Fruit fly (Drosophila melanogaster) whole organism, embryonic: ENCODE measurements around the gene mRpS2.

Experiments
- CG10565 ChIP-seq: fragments of 200-800 bp; sonication (Bioruptor generic); optimal IDR thresholded peaks from 3 replicates; lab custom pipeline; 2016; ENCODE audit warnings: missing biosample characterization, mild to moderate bottlenecking, missing genetic modification characterization
- CG11398 ChIP-seq: fragments of 200-800 bp; sonication (Bioruptor generic); optimal IDR thresholded peaks from 2 replicates; lab custom pipeline; 2016; ENCODE audit warnings: missing biosample characterization, missing genetic modification characterization
- CG12942 ChIP-seq: fragments of 200-800 bp; sonication (Bioruptor generic); optimal IDR thresholded peaks from 3 replicates; lab custom pipeline; 2016; ENCODE audit warnings: missing biosample characterization, missing genetic modification characterization
- CG13894 ChIP-seq: fragments of 200-800 bp; sonication (Bioruptor generic); optimal IDR thresholded peaks from 3 replicates; lab custom pipeline; 2018; ENCODE audit warnings: missing biosample characterization, mild to moderate bottlenecking, missing genetic modification characterization, moderate library complexity
- CG14667 ChIP-seq: fragments of 200-800 bp; sonication (Bioruptor generic); IDR thresholded peaks from 2 replicates; pipeline ENCODE4 v1.3.6; 2022; ENCODE audit warnings: missing biosample characterization, missing genetic modification characterization
- CG17385 ChIP-seq: fragments of 200-800 bp; sonication (Bioruptor generic); optimal IDR thresholded peaks from 3 replicates; lab custom pipeline; 2018; ENCODE audit warnings: missing biosample characterization, mild to moderate bottlenecking, missing genetic modification characterization
- CG18011 ChIP-seq: fragments of 200-800 bp; sonication (Bioruptor generic); optimal IDR thresholded peaks from 2 replicates; lab custom pipeline; 2017; ENCODE audit warnings: missing biosample characterization, missing genetic modification characterization, mild to moderate bottlenecking, moderate library complexity, missing genotype
- CG4730 ChIP-seq: fragments of 200-800 bp; sonication (Bioruptor generic); IDR thresholded peaks from 2 replicates; pipeline ENCODE4 v1.3.6; 2022; ENCODE audit warnings: missing biosample characterization, missing genetic modification characterization
- CG7556 ChIP-seq: fragments of 200-800 bp; sonication (Bioruptor generic); optimal IDR thresholded peaks from 2 replicates; lab custom pipeline; 2017; ENCODE audit warnings: missing biosample characterization, mild to moderate bottlenecking, missing genetic modification characterization
- CG7745 ChIP-seq: fragments of 200-800 bp; sonication (Bioruptor generic); optimal IDR thresholded peaks from 2 replicates; lab custom pipeline; 2018; ENCODE audit warnings: missing biosample characterization, mild to moderate bottlenecking, missing genetic modification characterization, moderate library complexity
- CG7928 ChIP-seq: fragments of 200-800 bp; sonication (Bioruptor generic); optimal IDR thresholded peaks from 2 replicates; lab custom pipeline; 2017; ENCODE audit warnings: missing biosample characterization, mild to moderate bottlenecking, missing genetic modification characterization
- CG8359 ChIP-seq: fragments of 200-800 bp; sonication (Bioruptor generic); optimal IDR thresholded peaks from 2 replicates; lab custom pipeline; 2017; ENCODE audit warnings: missing biosample characterization, mild to moderate bottlenecking, missing genetic modification characterization, borderline replicate concordance
- CG8944 ChIP-seq: fragments of 200-800 bp; sonication (Bioruptor generic); optimal IDR thresholded peaks from 3 replicates; lab custom pipeline; 2016; ENCODE audit warnings: missing biosample characterization, missing genetic modification characterization
- CG9609 ChIP-seq: fragments of 200-800 bp; sonication (Bioruptor generic); optimal IDR thresholded peaks from 3 replicates; lab custom pipeline; 2016; ENCODE audit warnings: missing biosample characterization, missing genetic modification characterization
- CG9797 ChIP-seq: fragments of 200-800 bp; sonication (Bioruptor generic); optimal IDR thresholded peaks from 3 replicates; lab custom pipeline; 2018; ENCODE audit warnings: missing biosample characterization, mild to moderate bottlenecking, missing genetic modification characterization
- CHES-1-like ChIP-seq: fragments of 200-800 bp; sonication (Bioruptor generic); optimal IDR thresholded peaks from 2 replicates; lab custom pipeline; 2016; ENCODE audit warnings: missing biosample characterization, missing genetic modification characterization
- Camta ChIP-seq: fragments of 200-800 bp; sonication (Bioruptor generic); optimal IDR thresholded peaks from 2 replicates; lab custom pipeline; 2016; ENCODE audit warnings: missing biosample characterization, missing genetic modification characterization
- D19B ChIP-seq: fragments of 200-800 bp; sonication (Bioruptor generic); optimal IDR thresholded peaks from 2 replicates; lab custom pipeline; 2017; ENCODE audit warnings: missing biosample characterization, mild to moderate bottlenecking, missing genetic modification characterization
- HmgZ ChIP-seq: fragments of 200-800 bp; sonication (Bioruptor generic); optimal IDR thresholded peaks from 2 replicates; lab custom pipeline; 2018; ENCODE audit warnings: missing biosample characterization, mild to moderate bottlenecking, missing genetic modification characterization
- NfI ChIP-seq: fragments of 200-800 bp; sonication (Bioruptor generic); optimal IDR thresholded peaks from 3 replicates; lab custom pipeline; 2018; ENCODE audit warnings: missing biosample characterization, mild to moderate bottlenecking, missing genetic modification characterization, moderate library complexity
- cato ChIP-seq: fragments of 200-800 bp; sonication (Bioruptor generic); optimal IDR thresholded peaks from 2 replicates; lab custom pipeline; 2016; ENCODE audit warnings: missing biosample characterization, missing genetic modification characterization, borderline replicate concordance
- dm ChIP-seq: fragments of 200-800 bp; sonication (Bioruptor generic); optimal IDR thresholded peaks from 3 replicates; lab custom pipeline; 2016; ENCODE audit warnings: missing biosample characterization, missing genetic modification characterization
- ewg ChIP-seq: fragments of 200-800 bp; sonication (Bioruptor generic); optimal IDR thresholded peaks from 3 replicates; lab custom pipeline; 2017; ENCODE audit warnings: mild to moderate bottlenecking, missing biosample characterization, missing genetic modification reagents, missing genetic modification characterization
- hkb ChIP-seq, 2 experiments: fragments of 200-800 bp in 1 of 2; fragments of >200 bp in 1 of 2; sonication (Bioruptor generic) in 1 of 2; IDR thresholded peaks in 1 of 2; optimal IDR thresholded peaks in 1 of 2; 2 replicates each; pipeline versions ENCODE4 v1.3.6 to Lab custom; 2017 to 2022; ENCODE audit warnings: missing biosample characterization in 1 of 2, missing genetic modification characterization in 1 of 2
- inv ChIP-seq: fragments of 200-800 bp; sonication (Bioruptor generic); IDR thresholded peaks from 2 replicates; pipeline ENCODE4 v1.3.6; 2022; ENCODE audit warnings: missing biosample characterization, missing genetic modification characterization; ENCODE audit not compliant: partially characterized antibody
- maf-S ChIP-seq: fragments of 200-800 bp; sonication (Bioruptor generic); optimal IDR thresholded peaks from 2 replicates; lab custom pipeline; 2016; ENCODE audit warnings: missing biosample characterization, missing genetic modification characterization
- mirr ChIP-seq: fragments of 200-800 bp; sonication (Bioruptor generic); optimal IDR thresholded peaks from 3 replicates; lab custom pipeline; 2018; ENCODE audit warnings: missing biosample characterization, mild to moderate bottlenecking, missing genetic modification characterization
- pan ChIP-seq, 4 experiments: fragments of >200 bp in 3 of 4; fragments of 200-800 bp in 1 of 4; sonication (Bioruptor generic) in 1 of 4; optimal IDR thresholded peaks in 3 of 4; IDR thresholded peaks in 1 of 4; 2 replicates each; pipeline versions ENCODE4 v1.3.6 to Lab custom; 2017 to 2022; ENCODE audit warnings: missing biosample characterization in 2 of 4, missing genetic modification characterization in 2 of 4, mixed read lengths in 1 of 4
- phol ChIP-seq: fragments of 200-800 bp; sonication (Bioruptor generic); optimal IDR thresholded peaks from 3 replicates; lab custom pipeline; 2018; ENCODE audit warnings: missing biosample characterization, mild to moderate bottlenecking, missing genetic modification characterization, moderate library complexity
- sc ChIP-seq, 3 experiments: fragments of >200 bp in 2 of 3; fragments of 200-800 bp in 1 of 3; sonication (Bioruptor generic) in 1 of 3; optimal IDR thresholded peaks; 2 replicates in 2 of 3; 3 replicates in 1 of 3; lab custom pipeline; 2017; ENCODE audit warnings: mild to moderate bottlenecking in 1 of 3, missing biosample characterization in 1 of 3, missing genetic modification characterization in 1 of 3, missing genetic modification reagents in 1 of 3
- sna ChIP-seq: fragments of 200-800 bp; sonication (Bioruptor generic); IDR thresholded peaks from 2 replicates; pipeline ENCODE4 v1.3.6; 2022; ENCODE audit warnings: missing biosample characterization, missing genetic modification characterization; ENCODE audit not compliant: partially characterized antibody
- tll ChIP-seq, 2 experiments: fragments of 200-800 bp in 1 of 2; fragments of >200 bp in 1 of 2; sonication (Bioruptor generic) in 1 of 2; optimal IDR thresholded peaks; 2 replicates each; lab custom pipeline; 2017 to 2019; ENCODE audit warnings: missing biosample characterization in 2 of 2, missing genetic modification characterization in 2 of 2, mild to moderate bottlenecking in 1 of 2, moderate library complexity in 1 of 2
- ttk ChIP-seq: fragments of 200-800 bp; sonication (Bioruptor generic); IDR thresholded peaks from 2 replicates; pipeline ENCODE4 v2.1.2; 2022; ENCODE audit warnings: missing biosample characterization, missing genetic modification characterization
- unc-4 ChIP-seq: fragments of 200-800 bp; sonication (Bioruptor generic); IDR thresholded peaks from 2 replicates; pipeline ENCODE4 v1.3.6; 2022; ENCODE audit warnings: missing biosample characterization, missing genetic modification characterization; ENCODE audit not compliant: partially characterized antibody
- z ChIP-seq: fragments of 200-800 bp; sonication (Bioruptor generic); IDR thresholded peaks from 3 replicates; pipeline ENCODE4 v1.3.6; 2022; ENCODE audit warnings: missing biosample characterization, missing genetic modification characterization

mRpS2 gene

DNA sequence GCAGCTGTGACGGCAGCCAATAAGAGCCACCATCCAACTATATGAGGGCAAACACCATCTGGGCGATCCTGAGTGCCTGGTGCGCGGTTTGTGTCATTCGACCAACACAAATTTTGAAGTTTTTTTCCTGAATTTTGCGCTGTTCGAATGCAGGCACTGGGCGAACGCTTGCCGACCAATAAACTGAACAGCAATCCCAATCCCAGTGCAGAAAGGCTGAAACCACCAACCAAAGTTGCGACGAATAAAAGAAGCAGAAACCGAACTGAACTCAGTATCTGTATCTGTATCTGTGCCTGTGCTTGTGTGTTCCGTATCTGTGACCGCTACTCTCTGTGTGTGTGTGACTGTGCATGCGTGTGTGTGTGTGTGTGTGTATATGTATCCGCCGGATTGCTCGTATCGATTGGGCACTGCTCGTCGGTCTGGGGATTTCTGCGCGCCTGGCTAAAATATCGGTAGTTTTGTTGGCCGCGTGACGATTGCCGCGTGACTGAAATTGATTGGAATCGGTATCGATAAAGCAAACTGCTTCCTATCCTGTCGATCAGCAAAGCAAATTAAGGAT lies 38.6 kb downstream of the mRpS2 start (continued):
- no peak for TF ChIP-seq CHES-1-like (GFP tag; lab: Kevin White, UChicago)
- TF ChIP-seq HmgZ (tag; lab: Kevin White, UChicago): peak; percentile 75
- no peak for TF ChIP-seq dm (GFP tag; lab: Kevin White, UChicago)
- peak in 1 of 2 experiments; percentile 67 for TF ChIP-seq sc (optimal IDR thresholded peaks at IDR 0.05; lab: Kevin White, UChicago)
- TF ChIP-seq sc (GFP tag; optimal IDR thresholded peaks at IDR 0.05; lab: Kevin White, UChicago): no peak
- no peak for TF ChIP-seq CG7556 (GFP tag; lab: Kevin White, UChicago)
- no peak for TF ChIP-seq tll (GFP tag; optimal IDR thresholded peaks at IDR 0.05; lab: Kevin White, UChicago)
- TF ChIP-seq hkb (optimal IDR thresholded peaks at IDR 0.05; lab: Kevin White, UChicago): no peak
- peak; percentile 31; the same call in 1 of the 2 replicates for TF ChIP-seq hkb (GFP tag; IDR thresholded peaks at IDR 0.05; lab: Robert Waterston, UW)
- TF ChIP-seq pan (optimal IDR thresholded peaks at IDR 0.05; lab: Kevin White, UChicago): no peak
- peak in 1 of 2 experiments; percentile 33 for TF ChIP-seq pan (GFP tag; optimal IDR thresholded peaks at IDR 0.05 in 1 of 2, IDR thresholded peaks at IDR 0.05 in 1 of 2)
- TF ChIP-seq phol: no peak
- peak; percentile 66 for TF ChIP-seq unc-4 (GFP tag; lab: Robert Waterston, UW)
- peak; percentile 84 for TF ChIP-seq sna (GFP tag; lab: Robert Waterston, UW)
- TF ChIP-seq CG13894 (tag; lab: Kevin White, UChicago): peak; percentile 93
- TF ChIP-seq CG7745: no peak
- no peak for TF ChIP-seq CG18011 (GFP tag; lab: Kevin White, UChicago)
- no peak for TF ChIP-seq CG9609 (GFP tag; lab: Kevin White, UChicago)
- TF ChIP-seq z (GFP tag; lab: Robert Waterston, UW): 0 out of 3 replicates have a peak, but pooled peaks have one; percentile 35
- peak; percentile 79 for TF ChIP-seq CG17385 (GFP tag; lab: Kevin White, UChicago)
- peak; percentile 72 for TF ChIP-seq mirr
- no peak for TF ChIP-seq CG11398 (GFP tag; lab: Kevin White, UChicago)
- TF ChIP-seq ttk (GFP tag; lab: Robert Waterston, UW): no peak
- no peak for TF ChIP-seq CG4730 (GFP tag; lab: Robert Waterston, UW)
- no peak for TF ChIP-seq maf-S (GFP tag; lab: Kevin White, UChicago)
- no peak for TF ChIP-seq CG12942 (GFP tag; lab: Kevin White, UChicago)
- TF ChIP-seq CG7928: no peak
- no peak for TF ChIP-seq ewg (GFP tag; lab: Kevin White, UChicago)
- TF ChIP-seq CG9797 (GFP tag; lab: Kevin White, UChicago): no peak
- no peak for TF ChIP-seq CG8359 (GFP tag; lab: Kevin White, UChicago)
- TF ChIP-seq inv (GFP tag; lab: Robert Waterston, UW): peak; percentile 58
- TF ChIP-seq NfI (GFP tag; lab: Kevin White, UChicago): peak; percentile 6
- TF ChIP-seq Camta: no peak
- no peak for TF ChIP-seq CG8944 (GFP tag; lab: Kevin White, UChicago)
- no peak for TF ChIP-seq cato (GFP tag; lab: Kevin White, UChicago)
- no peak for TF ChIP-seq CG14667 (GFP tag; lab: Robert Waterston, UW)
- TF ChIP-seq D19B (GFP tag; lab: Kevin White, UChicago): no peak
- TF ChIP-seq CG10565: no peak
- TF ChIP-seq, all 482 proteins: peak for 130
